Fruit fly (Drosophila melanogaster): ENCODE results near the gene RnrL.

RnrL gene

DNA sequence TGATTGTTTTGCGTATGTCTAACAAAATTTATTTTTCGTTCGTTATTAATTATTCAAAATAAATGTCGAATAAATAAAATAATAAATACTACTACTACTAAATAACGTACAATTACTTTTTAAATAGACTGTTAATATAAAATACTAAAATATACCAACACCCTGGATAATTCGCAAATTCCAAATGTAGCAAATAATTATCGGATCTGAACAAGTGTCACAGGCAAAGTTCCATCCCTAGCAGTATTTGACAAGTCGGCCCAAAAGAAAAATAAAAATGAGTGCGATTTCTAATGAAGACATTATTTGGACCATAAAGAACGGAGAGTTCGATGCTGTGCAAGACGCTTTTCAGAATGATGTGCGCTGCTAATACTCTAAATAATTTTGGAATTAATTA is 13.7 kb upstream of the RnrL start, which contains the start of gene CG31715 (continued):
- TF ChIP-seq MTF-1 (GFP tag; optimal IDR thresholded peaks at IDR 0.05; ENCODE audit: borderline replicate concordance) (no peak), CG34224 (GFP tag; IDR thresholded peaks at IDR 0.05; ENCODE audit: partially characterized antibody) (peak; percentile 72), Six4 (GFP tag; optimal IDR thresholded peaks at IDR 0.05) (no peak), Vsx1 (GFP tag; optimal IDR thresholded peaks at IDR 0.05) (no peak), otp (GFP tag; IDR thresholded peaks at IDR 0.05) (no peak), CG7745 (tag; optimal IDR thresholded peaks at IDR 0.05) (peak; percentile 98), Lhr (GFP tag; optimal IDR thresholded peaks at IDR 0.05) (no peak), Dref (GFP tag; IDR thresholded peaks at IDR 0.05) (peak; percentile 57), CG6272 (GFP tag; IDR thresholded peaks at IDR 0.05) (no peak), Dbx (GFP tag; IDR thresholded peaks at IDR 0.05) (peak; percentile 62; the same call in 1 of the 3 replicates), sd (tag; optimal IDR thresholded peaks at IDR 0.05) (peak; percentile 87), CG10267 (tag; optimal IDR thresholded peaks at IDR 0.05) (peak; percentile 14), CG10274 (GFP tag; optimal IDR thresholded peaks at IDR 0.05) (no peak), Doc3 (GFP tag; IDR thresholded peaks at IDR 0.05; ENCODE audit: partially characterized antibody) (peak; percentile 38; the same call in 2 of the 3 replicates), Neu2 (GFP tag; optimal IDR thresholded peaks at IDR 0.05; ENCODE audit: borderline replicate concordance) (no peak), vvl (GFP tag; IDR thresholded peaks at IDR 0.05) (peak; percentile 48; the same call in 1 of the 2 replicates), Opbp (GFP tag; IDR thresholded peaks at IDR 0.05; ENCODE audit: partially characterized antibody) (peak; percentile 45; the same call in 1 of the 3 replicates), Sox100B (GFP tag; optimal IDR thresholded peaks at IDR 0.05) (peak; percentile 18), yki (optimal IDR thresholded peaks at IDR 0.05) (no peak), Bgb (GFP tag; IDR thresholded peaks at IDR 0.05; ENCODE audit: partially characterized antibody) (peak; percentile 41; the same call in 1 of the 2 replicates), gem (tag; optimal IDR thresholded peaks at IDR 0.05) (peak; percentile 64), hbn (GFP tag; IDR thresholded peaks at IDR 0.05; ENCODE audit: partially characterized antibody) (peak; percentile 42; the same call in 1 of the 2 replicates), CG2120 (GFP tag; optimal IDR thresholded peaks at IDR 0.05) (peak; percentile 23), CG16813 (GFP tag; IDR thresholded peaks at IDR 0.05; ENCODE audit: partially characterized antibody) (peak; percentile 47; the same call in 1 of the 3 replicates), CG17829 (tag; optimal IDR thresholded peaks at IDR 0.05) (peak; percentile 16), lbe (GFP tag; optimal IDR thresholded peaks at IDR 0.05) (peak; percentile 44), MESR4 (GFP tag; optimal IDR thresholded peaks at IDR 0.05) (peak; percentile 25), CG30020 (tag; optimal IDR thresholded peaks at IDR 0.05) (peak; percentile 78), knrl (GFP tag; IDR thresholded peaks at IDR 0.05; ENCODE audit: partially characterized antibody) (0 out of 3 replicates have a peak, but pooled peaks have one; percentile 28), CG32532 (GFP tag; IDR thresholded peaks at IDR 0.05) (peak; percentile 58; the same call in 1 of the 2 replicates), CG2116 (GFP tag; optimal IDR thresholded peaks at IDR 0.05) (peak; percentile 39), Atf6 (GFP tag; IDR thresholded peaks at IDR 0.05) (0 out of 2 replicates have a peak, but pooled peaks have one; percentile 19), Xbp1 (GFP tag; optimal IDR thresholded peaks at IDR 0.05) (peak; percentile 20), oc (tag; optimal IDR thresholded peaks at IDR 0.05) (no peak), row (GFP tag; IDR thresholded peaks at IDR 0.05) (peak; percentile 81), CG13287 (GFP tag; IDR thresholded peaks at IDR 0.05; ENCODE audit: partially characterized antibody) (peak; percentile 63), CoRest (tag; optimal IDR thresholded peaks at IDR 0.05) (peak; percentile 0), CG8924 (tag; optimal IDR thresholded peaks at IDR 0.05) (peak; percentile 39), CG14710 (tag; optimal IDR thresholded peaks at IDR 0.05) (peak; percentile 23), phol (tag; optimal IDR thresholded peaks at IDR 0.05) (peak; percentile 13), trh (GFP tag; optimal IDR thresholded peaks at IDR 0.05) (no peak), Dek (tag; optimal IDR thresholded peaks at IDR 0.05) (peak; percentile 26), Gsc (GFP tag; IDR thresholded peaks at IDR 0.05) (no peak), CG2712 (tag; optimal IDR thresholded peaks at IDR 0.05) (peak; percentile 25), inv (GFP tag; IDR thresholded peaks at IDR 0.05; ENCODE audit: partially characterized antibody) (peak; percentile 29; the same call in 1 of the 2 replicates), CG13123 (GFP tag; optimal IDR thresholded peaks at IDR 0.05) (no peak), unc-4 (GFP tag; IDR thresholded peaks at IDR 0.05; ENCODE audit: partially characterized antibody) (peak; percentile 45; the same call in 1 of the 2 replicates), CG32772 (GFP tag; IDR thresholded peaks at IDR 0.05) (no peak), Ets65A (GFP tag) (peak; percentile 51)

Measured in whole organism, embryonic.